Fruit fly (Drosophila melanogaster) S2 (cell line): ENCODE measurements around the gene CG7675.

ENCODE experiments used
- CG8478 ChIP-seq: fragments of >200 bp; optimal IDR thresholded peaks from 2 replicates; lab custom pipeline; 2018
- CTCF ChIP-seq, 2 experiments: fragments of >200 bp; optimal IDR thresholded peaks; 2 replicates each; lab custom pipeline; 2018

- TF ChIP-seq CG8478 (lab: Kevin White, UChicago) (no peak), CTCF (optimal IDR thresholded peaks at IDR 0.05; lab: Kevin White, UChicago) (no peak)
These were observed 646 bp downstream of the CG7675 start for dm6 chr3R:18380251-18380812.
